Worm (Caenorhabditis elegans) whole organism, L4 larva: ENCODE data around the gene ags-3.

Experiments used
- ZK546.5 ChIP-seq, 2 experiments: sonication (generic microtip); optimal IDR thresholded peaks; 2 replicates each; lab custom pipeline; 2017; ENCODE audit warnings: missing biosample characterization in 2 of 2, missing genetic modification characterization in 2 of 2
- attf-4 ChIP-seq: sonication (generic microtip); optimal IDR thresholded peaks from 3 replicates; lab custom pipeline; 2017; ENCODE audit warnings: missing biosample characterization, missing genetic modification characterization
- jun-1 ChIP-seq: fragments of 150-350 bp; optimal IDR thresholded peaks from 2 replicates; lab custom pipeline; 2014; ENCODE audit warnings: missing biosample characterization, missing genetic modification reagents, missing genetic modification characterization
- nhr-237 ChIP-seq: sonication (generic microtip); optimal IDR thresholded peaks from 2 replicates; lab custom pipeline; 2017; ENCODE audit warnings: missing biosample characterization, missing genetic modification characterization
- unc-39 ChIP-seq: sonication (generic microtip); optimal IDR thresholded peaks from 2 replicates; lab custom pipeline; 2017; ENCODE audit warnings: missing biosample characterization, missing genetic modification characterization

ce11 chrX:5297942-5298611 lies 5.3 kb downstream of the ags-3 start, which contains the start of gene ift-81:
- no peak for TF ChIP-seq unc-39 (tag; lab: Kevin White, UChicago)
- no peak for TF ChIP-seq ZK546.5 (tag; optimal IDR thresholded peaks at IDR 0.05; lab: Kevin White, UChicago)
- TF ChIP-seq nhr-237, result no peak
- no peak for TF ChIP-seq jun-1
- no peak for TF ChIP-seq attf-4 (tag; lab: Kevin White, UChicago)
